Fruit fly (Drosophila melanogaster) whole organism, pupa: ENCODE results near the gene Pex11c.

Source experiments
- CG10348 ChIP-seq: fragments of 200-800 bp; sonication (Bioruptor generic); IDR thresholded peaks from 2 replicates; pipeline ENCODE4 v1.3.6; 2022; ENCODE audit warnings: missing biosample characterization, missing genetic modification characterization
- CG14655 ChIP-seq: fragments of 200-800 bp; sonication (Bioruptor generic); optimal IDR thresholded peaks from 3 replicates; lab custom pipeline; 2017; ENCODE audit warnings: mild to moderate bottlenecking, missing biosample characterization, missing genetic modification reagents, missing genetic modification characterization
- CG32121 ChIP-seq: fragments of 200-800 bp; sonication (Bioruptor generic); IDR thresholded peaks from 2 replicates; pipeline ENCODE4 v1.3.6; 2022; ENCODE audit warnings: missing biosample characterization, missing genetic modification characterization
- CG9948 ChIP-seq: fragments of 200-800 bp; sonication (Bioruptor generic); optimal IDR thresholded peaks from 2 replicates; lab custom pipeline; 2018; ENCODE audit warnings: missing biosample characterization, mild to moderate bottlenecking, missing genetic modification characterization, moderate library complexity
- D1 ChIP-seq: fragments of 200-800 bp; sonication (Bioruptor generic); optimal IDR thresholded peaks from 2 replicates; lab custom pipeline; 2018; ENCODE audit warnings: missing biosample characterization, mild to moderate bottlenecking, missing genetic modification characterization, moderate library complexity
- EcR ChIP-seq: fragments of 200-800 bp; sonication (Bioruptor generic); optimal IDR thresholded peaks from 3 replicates; lab custom pipeline; 2019; ENCODE audit warnings: missing biosample characterization, missing genetic modification characterization, mild to moderate bottlenecking, moderate library complexity, missing genetic modification reagents
- Pif1B ChIP-seq: fragments of 200-800 bp; sonication (Bioruptor generic); optimal IDR thresholded peaks from 3 replicates; lab custom pipeline; 2016; ENCODE audit warnings: missing biosample characterization, missing genetic modification characterization
- Snoo ChIP-seq: fragments of 200-800 bp; sonication (Bioruptor generic); optimal IDR thresholded peaks from 3 replicates; lab custom pipeline; 2017; ENCODE audit warnings: missing biosample characterization, mild to moderate bottlenecking, missing genetic modification characterization, inconsistent platforms
- gl ChIP-seq: fragments of 200-800 bp; sonication (Bioruptor generic); optimal IDR thresholded peaks from 2 replicates; lab custom pipeline; 2018; ENCODE audit warnings: missing biosample characterization, mild to moderate bottlenecking, missing genetic modification characterization
- rn ChIP-seq: fragments of 200-800 bp; sonication (Bioruptor generic); IDR thresholded peaks from 2 replicates; pipeline ENCODE4 v1.3.6; 2022; ENCODE audit warnings: missing biosample characterization, missing genetic modification characterization

dm6 chr3R:23296146-23296545 lies 38.0 kb downstream of the Pex11c start:
- TF ChIP-seq Snoo (tag; lab: Kevin White, UChicago) = no peak
- TF ChIP-seq Pif1B (GFP tag; lab: Kevin White, UChicago) = no peak
- no peak for TF ChIP-seq CG9948
- TF ChIP-seq CG14655 (GFP tag; lab: Kevin White, UChicago) = no peak
- no peak for TF ChIP-seq rn (GFP tag; lab: Robert Waterston, UW)
- no peak for TF ChIP-seq gl (tag; lab: Kevin White, UChicago)
- no peak for TF ChIP-seq D1 (tag; lab: Kevin White, UChicago)
- no peak for TF ChIP-seq CG32121 (GFP tag; lab: Robert Waterston, UW)
- TF ChIP-seq CG10348 (GFP tag; lab: Robert Waterston, UW) = no peak
- no peak for TF ChIP-seq EcR (GFP tag; lab: Kevin White, UChicago)
